Worm (Caenorhabditis elegans) whole organism, midembryonic: ENCODE data around the gene Y43C5A.4.
A peak's percentile ranks its signal among the peaks of the same experiment; 100 is the strongest.

Experiments
- T22C8.4 ChIP-seq: fragments of 200-800 bp; sonication (Bioruptor generic); IDR thresholded peaks from 2 replicates; pipeline ENCODE4 v1.3.6; 2022; ENCODE audit warnings: missing genetic modification characterization, missing compliant biosample characterization
- cog-1 ChIP-seq: sonication (generic microtip); optimal IDR thresholded peaks from 2 replicates; lab custom pipeline; 2016; ENCODE audit warnings: missing genetic modification characterization, missing compliant biosample characterization
- flt-1 ChIP-seq: fragments of 200-800 bp; sonication (Bioruptor generic); IDR thresholded peaks from 2 replicates; pipeline ENCODE4 v1.3.6; 2022; ENCODE audit warnings: missing genetic modification characterization, missing compliant biosample characterization
- klf-2 ChIP-seq: fragments of 200-800 bp; sonication (Bioruptor generic); conservative IDR thresholded peaks from 2 replicates; pipeline ENCODE4 v1.3.6; 2022; ENCODE audit warnings: missing genetic modification reagents, missing genetic modification characterization, missing compliant biosample characterization
- med-1 ChIP-seq: sonication (generic microtip); optimal IDR thresholded peaks from 2 replicates; lab custom pipeline; 2017; ENCODE audit warnings: missing genetic modification characterization, mild to moderate bottlenecking, missing compliant biosample characterization, antibody characterized with exemption, missing genetic modification reagents; ENCODE audit not compliant: insufficient read depth
- ref-1 ChIP-seq: fragments of 200-800 bp; sonication (Bioruptor generic); conservative IDR thresholded peaks from 2 replicates; pipeline ENCODE4 v1.3.6; 2022; ENCODE audit warnings: missing genetic modification reagents, missing genetic modification characterization, missing compliant biosample characterization
- tab-1 ChIP-seq: fragments of 200-800 bp; sonication (Bioruptor generic); IDR thresholded peaks from 2 replicates; pipeline ENCODE4 v1.3.6; 2022; ENCODE audit warnings: missing genetic modification characterization, missing compliant biosample characterization
- ztf-23 ChIP-seq: fragments of 200-800 bp; sonication (Bioruptor generic); IDR thresholded peaks from 2 replicates; pipeline ENCODE4 v1.3.6; 2022; ENCODE audit warnings: missing genetic modification reagents, missing genetic modification characterization, missing compliant biosample characterization
- ztf-29 ChIP-seq: fragments of 200-800 bp; sonication (Bioruptor generic); IDR thresholded peaks from 2 replicates; pipeline ENCODE4 v1.3.6; 2022; ENCODE audit warnings: missing genetic modification reagents, missing genetic modification characterization, missing compliant biosample characterization

Y43C5A.4 gene

ce11 chrIV:10262882-10263281, 14.9 kb upstream of the Y43C5A.4 start:
- TF ChIP-seq klf-2 (GFP tag; lab: Robert Waterston, UW) (0 out of 2 replicates have a peak, but pooled peaks have one; percentile 25), tab-1 (GFP tag; lab: Robert Waterston, UW) (0 out of 2 replicates have a peak, but pooled peaks have one; percentile 5)

ce11 chrIV:10269137-10269933, 8.5 kb upstream of the Y43C5A.4 start, which contains the start of the genes nspd-7 and Y43C5A.2:
nspd-7 (minus strand) TSS chrIV:10269187.
Y43C5A.2 (plus strand) TSS chrIV:10269883.
- TF ChIP-seq ztf-29 (GFP tag; lab: Robert Waterston, UW) = no peak
- TF ChIP-seq T22C8.4 (GFP tag; lab: Robert Waterston, UW) = no peak
- no peak for TF ChIP-seq med-1
- TF ChIP-seq ref-1 (GFP tag; lab: Robert Waterston, UW) = no peak
- TF ChIP-seq ztf-23 (GFP tag; lab: Robert Waterston, UW) = no peak
- no peak for TF ChIP-seq cog-1 (tag; lab: Kevin White, UChicago)
- TF ChIP-seq tab-1 (GFP tag; lab: Robert Waterston, UW) = no peak
- TF ChIP-seq klf-2 (GFP tag; lab: Robert Waterston, UW) = no peak
- TF ChIP-seq flt-1 = no peak

ce11 chrIV:10273360-10273759, 4.5 kb upstream of the Y43C5A.4 start:
- TF ChIP-seq tab-1 (GFP tag; lab: Robert Waterston, UW) = no peak
- no peak for TF ChIP-seq cog-1 (tag; lab: Kevin White, UChicago)
- TF ChIP-seq flt-1 = no peak
- TF ChIP-seq ztf-29 (GFP tag; lab: Robert Waterston, UW) = no peak
- TF ChIP-seq med-1 = no peak
- no peak for TF ChIP-seq ref-1 (GFP tag; lab: Robert Waterston, UW)
- no peak for TF ChIP-seq ztf-23 (GFP tag; lab: Robert Waterston, UW)
- no peak for TF ChIP-seq klf-2 (GFP tag; lab: Robert Waterston, UW)
- no peak for TF ChIP-seq T22C8.4 (GFP tag; lab: Robert Waterston, UW)

DNA sequence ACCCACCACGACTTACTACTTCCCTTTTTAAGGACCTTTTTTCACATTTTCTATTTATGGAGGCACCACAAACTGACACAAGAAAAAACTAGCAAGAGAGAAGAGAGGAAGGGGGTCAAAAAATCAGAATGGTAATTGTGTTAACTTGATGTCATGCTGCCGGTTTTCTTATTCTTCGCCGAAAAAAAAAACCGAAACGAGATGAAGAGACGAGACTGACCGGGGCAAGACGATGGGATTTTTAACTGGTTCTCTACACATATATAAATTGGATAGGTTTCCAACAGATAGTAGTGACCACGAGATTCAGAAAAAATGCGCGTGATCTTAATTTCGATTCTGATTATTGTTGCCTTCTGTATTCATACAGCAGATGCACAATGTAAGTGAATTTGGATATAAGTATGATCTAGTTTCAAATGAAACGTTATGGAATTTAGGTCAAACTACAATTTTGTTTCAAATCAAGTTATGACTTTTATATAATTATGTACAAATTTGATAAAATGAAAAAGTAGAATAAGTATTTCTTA, 4.0 kb upstream of the Y43C5A.4 start, which contains the start of gene Y43C5A.3:
Gene Y43C5A.3 (plus strand): TSS at position 256 of the 533 bp plus-strand sequence.
- TF ChIP-seq T22C8.4 (GFP tag; lab: Robert Waterston, UW) (no peak), tab-1 (GFP tag; lab: Robert Waterston, UW) (no peak), cog-1 (tag; lab: Kevin White, UChicago) (no peak), med-1 (no peak), ztf-23 (GFP tag; lab: Robert Waterston, UW) (no peak), flt-1 (no peak), ztf-29 (GFP tag; lab: Robert Waterston, UW) (no peak), klf-2 (GFP tag; lab: Robert Waterston, UW) (no peak), ref-1 (GFP tag; lab: Robert Waterston, UW) (no peak)

- TF ChIP-seq klf-2 (GFP tag; lab: Robert Waterston, UW) (no peak), tab-1 (GFP tag; lab: Robert Waterston, UW) (no peak), cog-1 (tag; lab: Kevin White, UChicago) (no peak), ztf-29 (GFP tag; lab: Robert Waterston, UW) (no peak), med-1 (no peak)
Measured at ce11 chrIV:10275050-10275449, 2.8 kb upstream of the Y43C5A.4 start.

DNA sequence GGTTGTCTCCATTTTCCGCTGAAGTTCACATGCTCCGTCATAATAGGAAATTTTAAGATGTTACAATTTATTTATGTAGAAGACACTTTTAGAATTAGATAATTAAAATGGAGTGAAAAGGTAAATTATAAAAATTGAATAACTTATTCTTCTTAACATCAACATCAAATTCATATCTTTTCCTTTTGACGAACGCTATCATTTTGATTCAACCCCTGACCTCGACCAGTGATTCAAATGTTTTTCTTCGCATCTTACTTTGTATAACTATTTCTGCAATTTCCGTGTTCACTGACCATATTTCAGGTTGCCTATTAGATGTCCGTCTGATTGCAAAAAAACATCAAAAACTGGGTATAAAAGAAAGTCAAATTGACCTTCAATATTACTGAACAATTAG, 856 bp upstream of the Y43C5A.4 start, which contains the start of gene Y43C5A.7:
Gene Y43C5A.7 (plus strand): TSS at position 301 of the 400 bp plus-strand sequence.
- no peak for TF ChIP-seq T22C8.4 (GFP tag; lab: Robert Waterston, UW)
- no peak for TF ChIP-seq klf-2 (GFP tag; lab: Robert Waterston, UW)
- no peak for TF ChIP-seq ref-1 (GFP tag; lab: Robert Waterston, UW)
- TF ChIP-seq med-1 = no peak
- TF ChIP-seq flt-1 = no peak
- TF ChIP-seq cog-1 (tag; lab: Kevin White, UChicago) = no peak
- no peak for TF ChIP-seq tab-1 (GFP tag; lab: Robert Waterston, UW)
- TF ChIP-seq ztf-23 (GFP tag; lab: Robert Waterston, UW) = no peak
- no peak for TF ChIP-seq ztf-29 (GFP tag; lab: Robert Waterston, UW)

ce11 chrIV:10281482-10281881, 3.7 kb downstream of the Y43C5A.4 start, which contains the start of gene thk-1:
thk-1 (minus strand) TSS chrIV:10281582.
- no peak for TF ChIP-seq med-1
- no peak for TF ChIP-seq T22C8.4 (GFP tag; lab: Robert Waterston, UW)
- TF ChIP-seq cog-1 (tag; lab: Kevin White, UChicago) = no peak
- no peak for TF ChIP-seq tab-1 (GFP tag; lab: Robert Waterston, UW)
- no peak for TF ChIP-seq ztf-23 (GFP tag; lab: Robert Waterston, UW)
- TF ChIP-seq flt-1 = no peak
- no peak for TF ChIP-seq klf-2 (GFP tag; lab: Robert Waterston, UW)
- TF ChIP-seq ref-1 (GFP tag; lab: Robert Waterston, UW) = no peak
- no peak for TF ChIP-seq ztf-29 (GFP tag; lab: Robert Waterston, UW)

DNA sequence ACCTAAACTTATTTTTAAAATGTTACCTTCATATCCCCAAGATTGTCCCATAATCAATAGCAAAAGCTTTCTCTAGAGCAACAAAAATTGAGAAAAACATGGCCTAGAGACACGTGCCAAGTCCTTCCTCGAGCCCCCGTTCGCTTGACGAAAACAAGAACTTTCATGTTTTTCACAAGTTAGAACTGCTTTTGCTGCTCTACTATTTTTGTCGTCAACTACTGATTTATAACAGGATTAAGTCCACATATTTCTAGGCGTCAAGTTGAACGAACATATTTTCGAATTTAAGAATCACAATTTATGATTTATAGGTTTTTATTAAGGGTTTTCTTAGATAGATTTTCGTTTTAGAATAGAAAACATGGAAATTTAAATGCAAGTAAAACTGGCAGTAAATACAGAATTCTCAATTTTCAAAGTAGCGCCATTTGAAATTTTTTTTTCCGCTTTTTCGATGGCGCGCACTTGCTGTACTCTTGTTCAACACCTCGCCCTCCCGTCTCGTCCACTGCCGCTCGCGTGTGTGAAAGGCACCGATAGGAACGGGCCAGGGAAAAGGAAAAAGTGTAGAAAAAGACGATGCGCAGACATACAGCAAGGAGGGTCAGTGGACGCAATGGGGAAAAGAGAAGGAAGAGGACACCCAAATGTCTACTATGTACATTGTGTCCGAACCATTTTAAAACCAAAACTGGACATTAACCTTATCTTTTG, 6.5 kb downstream of the Y43C5A.4 start, which contains the start of gene rad-51:
Gene rad-51 (minus strand): TSS at position 51 of the 717 bp plus-strand sequence.
- 0 out of 2 replicates have a peak, but pooled peaks have one; percentile 9 for TF ChIP-seq tab-1 (GFP tag; lab: Robert Waterston, UW)
- peak; percentile 38 for TF ChIP-seq cog-1 (tag; lab: Kevin White, UChicago)
- TF ChIP-seq ztf-29 (GFP tag; lab: Robert Waterston, UW) = no peak

DNA sequence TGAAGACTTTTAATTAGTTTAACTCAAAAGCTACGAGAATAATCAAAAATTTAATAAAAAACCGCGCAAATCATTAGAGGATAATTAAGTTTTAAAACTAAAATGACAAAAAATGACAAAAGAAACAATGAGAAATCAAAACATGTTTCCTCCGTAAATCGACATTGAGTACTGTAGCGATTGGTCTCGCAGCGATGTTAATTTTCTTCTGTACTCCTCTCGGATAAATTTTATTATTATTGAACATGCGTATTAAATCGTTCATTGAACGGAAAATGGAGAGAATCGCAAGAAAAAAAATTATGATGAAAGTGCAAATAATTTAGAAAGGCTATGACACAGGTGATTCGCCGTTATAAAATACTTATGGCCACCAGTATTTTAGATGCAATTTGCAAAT, 7.5 kb downstream of the Y43C5A.4 start:
- TF ChIP-seq ref-1 (GFP tag; lab: Robert Waterston, UW) = no peak
- no peak for TF ChIP-seq med-1
- no peak for TF ChIP-seq flt-1
- no peak for TF ChIP-seq ztf-23 (GFP tag; lab: Robert Waterston, UW)
- TF ChIP-seq klf-2 (GFP tag; lab: Robert Waterston, UW) = no peak
- no peak for TF ChIP-seq ztf-29 (GFP tag; lab: Robert Waterston, UW)
- no peak for TF ChIP-seq tab-1 (GFP tag; lab: Robert Waterston, UW)
- TF ChIP-seq cog-1 (tag; lab: Kevin White, UChicago) = no peak
- TF ChIP-seq T22C8.4 (GFP tag; lab: Robert Waterston, UW) = no peak
